Fruit fly (Drosophila melanogaster): ENCODE measurements around the gene nrv1.

Gene nrv1

dm6 chr2L:6787029-6787972, 640 bp upstream of the nrv1 start (continued):
- peak; percentile 95 for TF ChIP-seq CG31441 (GFP tag; IDR thresholded peaks at IDR 0.05)
- TF ChIP-seq corto (GFP tag; optimal IDR thresholded peaks at IDR 0.05), result peak; percentile 5
- no peak for TF ChIP-seq stwl (tag; optimal IDR thresholded peaks at IDR 0.05)
- TF ChIP-seq CG1529 (GFP tag; optimal IDR thresholded peaks at IDR 0.05), result peak; percentile 94
- peak; percentile 80 for TF ChIP-seq CG10366 (GFP tag; IDR thresholded peaks at IDR 0.05)
- peak; percentile 88 for TF ChIP-seq CG5180 (GFP tag; optimal IDR thresholded peaks at IDR 0.05)
- TF ChIP-seq mld (GFP tag; IDR thresholded peaks at IDR 0.05; ENCODE audit: partially characterized antibody), result no peak
- peak; percentile 68 for TF ChIP-seq onecut (GFP tag; IDR thresholded peaks at IDR 0.05)
- TF ChIP-seq Kr (GFP tag; optimal IDR thresholded peaks at IDR 0.05), result no peak
- TF ChIP-seq Adf1 (GFP tag; IDR thresholded peaks at IDR 0.05), result peak; percentile 77
- no peak for TF ChIP-seq Lpt (GFP tag; optimal IDR thresholded peaks at IDR 0.05)
- no peak for TF ChIP-seq vnd (GFP tag; IDR thresholded peaks at IDR 0.05; ENCODE audit: partially characterized antibody)
- peak; percentile 94 for TF ChIP-seq CG8089 (GFP tag; optimal IDR thresholded peaks at IDR 0.05)
- TF ChIP-seq cato (GFP tag; optimal IDR thresholded peaks at IDR 0.05; ENCODE audit: borderline replicate concordance), result peak; percentile 93
- TF ChIP-seq CG16779 (GFP tag; IDR thresholded peaks at IDR 0.05), result peak; percentile 61
- TF ChIP-seq lilli (GFP tag; optimal IDR thresholded peaks at IDR 0.05), result peak; percentile 95
- TF ChIP-seq CG30020 (tag; optimal IDR thresholded peaks at IDR 0.05), result peak; percentile 86
- TF ChIP-seq ATbp (GFP tag; optimal IDR thresholded peaks at IDR 0.05), result peak; percentile 90
- peak; percentile 86 for TF ChIP-seq CG2875 (GFP tag; optimal IDR thresholded peaks at IDR 0.05)
- peak; percentile 91 for TF ChIP-seq CG3163 (GFP tag; optimal IDR thresholded peaks at IDR 0.05)
- peak; percentile 81 for TF ChIP-seq Vsx1 (GFP tag; optimal IDR thresholded peaks at IDR 0.05)
- peak; percentile 87 for TF ChIP-seq run (tag; optimal IDR thresholded peaks at IDR 0.05)
- TF ChIP-seq CG12942 (GFP tag; optimal IDR thresholded peaks at IDR 0.05), result peak; percentile 93
- peak; percentile 98 for TF ChIP-seq CHES-1-like (GFP tag; optimal IDR thresholded peaks at IDR 0.05)
- peak; percentile 86 for TF ChIP-seq CG4404 (GFP tag; IDR thresholded peaks at IDR 0.05)
- peak; percentile 4 for TF ChIP-seq ftz-f1 (GFP tag; optimal IDR thresholded peaks at IDR 0.05)
- peak; percentile 97 for TF ChIP-seq tx (GFP tag; optimal IDR thresholded peaks at IDR 0.05)
- peak; percentile 92 for TF ChIP-seq CG18476 (GFP tag; optimal IDR thresholded peaks at IDR 0.05)
- TF ChIP-seq CG15479 (GFP tag; optimal IDR thresholded peaks at IDR 0.05), result no peak
- peak; percentile 62 for TF ChIP-seq rib (GFP tag; IDR thresholded peaks at IDR 0.05)
- peak; percentile 78 for TF ChIP-seq Spps (tag; optimal IDR thresholded peaks at IDR 0.05)
- TF ChIP-seq CG33213 (GFP tag; optimal IDR thresholded peaks at IDR 0.05), result peak; percentile 94
- TF ChIP-seq kay (GFP tag; optimal IDR thresholded peaks at IDR 0.05), result peak; percentile 91
- no peak for TF ChIP-seq hb (GFP tag; IDR thresholded peaks at IDR 0.05; ENCODE audit: partially characterized antibody)
- peak; percentile 97 for TF ChIP-seq dmrt99B (tag; optimal IDR thresholded peaks at IDR 0.05)
- peak; percentile 81 for TF ChIP-seq NFAT (GFP tag; IDR thresholded peaks at IDR 0.05)
- TF ChIP-seq br (optimal IDR thresholded peaks at IDR 0.05), result no peak
- peak; percentile 35; the same call in 2 of the 3 replicates for TF ChIP-seq sr (GFP tag; IDR thresholded peaks at IDR 0.05)
- TF ChIP-seq CG1647 (GFP tag; optimal IDR thresholded peaks at IDR 0.05), result peak; percentile 94
- TF ChIP-seq Max (GFP tag; optimal IDR thresholded peaks at IDR 0.05), result peak; percentile 93
- 0 out of 2 replicates have a peak, but pooled peaks have one; percentile 14 for TF ChIP-seq CkIIα-i1 (GFP tag; IDR thresholded peaks at IDR 0.05)
- TF ChIP-seq ttk (GFP tag; IDR thresholded peaks at IDR 0.05), result peak; percentile 74
- peak; percentile 69 for TF ChIP-seq CG3065 (GFP tag; optimal IDR thresholded peaks at IDR 0.05)
- peak; percentile 29 for TF ChIP-seq yki (optimal IDR thresholded peaks at IDR 0.05)
- TF ChIP-seq dm (GFP tag; optimal IDR thresholded peaks at IDR 0.05), result peak; percentile 94
- peak; percentile 3 for TF ChIP-seq pzg (GFP tag; optimal IDR thresholded peaks at IDR 0.05)
- peak; percentile 92 for TF ChIP-seq CG16815 (GFP tag; optimal IDR thresholded peaks at IDR 0.05)
- TF ChIP-seq Neu2 (GFP tag; optimal IDR thresholded peaks at IDR 0.05; ENCODE audit: borderline replicate concordance), result peak; percentile 88
- peak; percentile 94 for TF ChIP-seq lmd (GFP tag; IDR thresholded peaks at IDR 0.05)
